Worm (Caenorhabditis elegans) whole organism, midembryonic: ENCODE results near the gene nhr-93.

Experiments used
- T22C8.4 ChIP-seq: fragments of 200-800 bp; sonication (Bioruptor generic); IDR thresholded peaks from 2 replicates; pipeline ENCODE4 v1.3.6; 2022; ENCODE audit warnings: missing genetic modification characterization, missing compliant biosample characterization
- cog-1 ChIP-seq: sonication (generic microtip); optimal IDR thresholded peaks from 2 replicates; lab custom pipeline; 2016; ENCODE audit warnings: missing genetic modification characterization, missing compliant biosample characterization
- flt-1 ChIP-seq: fragments of 200-800 bp; sonication (Bioruptor generic); IDR thresholded peaks from 2 replicates; pipeline ENCODE4 v1.3.6; 2022; ENCODE audit warnings: missing genetic modification characterization, missing compliant biosample characterization
- klf-2 ChIP-seq: fragments of 200-800 bp; sonication (Bioruptor generic); conservative IDR thresholded peaks from 2 replicates; pipeline ENCODE4 v1.3.6; 2022; ENCODE audit warnings: missing genetic modification reagents, missing genetic modification characterization, missing compliant biosample characterization
- med-1 ChIP-seq: sonication (generic microtip); optimal IDR thresholded peaks from 2 replicates; lab custom pipeline; 2017; ENCODE audit warnings: missing genetic modification characterization, mild to moderate bottlenecking, missing compliant biosample characterization, antibody characterized with exemption, missing genetic modification reagents; ENCODE audit not compliant: insufficient read depth
- ref-1 ChIP-seq: fragments of 200-800 bp; sonication (Bioruptor generic); conservative IDR thresholded peaks from 2 replicates; pipeline ENCODE4 v1.3.6; 2022; ENCODE audit warnings: missing genetic modification reagents, missing genetic modification characterization, missing compliant biosample characterization
- tab-1 ChIP-seq: fragments of 200-800 bp; sonication (Bioruptor generic); IDR thresholded peaks from 2 replicates; pipeline ENCODE4 v1.3.6; 2022; ENCODE audit warnings: missing genetic modification characterization, missing compliant biosample characterization
- ztf-23 ChIP-seq: fragments of 200-800 bp; sonication (Bioruptor generic); IDR thresholded peaks from 2 replicates; pipeline ENCODE4 v1.3.6; 2022; ENCODE audit warnings: missing genetic modification reagents, missing genetic modification characterization, missing compliant biosample characterization
- ztf-29 ChIP-seq: fragments of 200-800 bp; sonication (Bioruptor generic); IDR thresholded peaks from 2 replicates; pipeline ENCODE4 v1.3.6; 2022; ENCODE audit warnings: missing genetic modification reagents, missing genetic modification characterization, missing compliant biosample characterization

Gene nhr-93

ce11 chrV:3505745-3506144 is 32.5 kb downstream of the nhr-93 start:
- TF ChIP-seq med-1 (GFP tag; lab: Kevin White, UChicago) (no peak), ztf-29 (GFP tag; lab: Robert Waterston, UW) (no peak), ztf-23 (no peak), flt-1 (no peak), ref-1 (GFP tag; lab: Robert Waterston, UW) (no peak), klf-2 (GFP tag; lab: Robert Waterston, UW) (no peak), cog-1 (tag; lab: Kevin White, UChicago) (no peak), tab-1 (GFP tag; lab: Robert Waterston, UW) (no peak), T22C8.4 (GFP tag; lab: Robert Waterston, UW) (no peak)

- TF ChIP-seq med-1 (GFP tag; lab: Kevin White, UChicago), result no peak
- no peak for TF ChIP-seq ztf-29 (GFP tag; lab: Robert Waterston, UW)
- TF ChIP-seq flt-1, result no peak
- no peak for TF ChIP-seq cog-1 (tag; lab: Kevin White, UChicago)
- TF ChIP-seq klf-2 (GFP tag; lab: Robert Waterston, UW), result no peak
- no peak for TF ChIP-seq T22C8.4 (GFP tag; lab: Robert Waterston, UW)
- TF ChIP-seq ztf-23, result no peak
- no peak for TF ChIP-seq ref-1 (GFP tag; lab: Robert Waterston, UW)
- no peak for TF ChIP-seq tab-1 (GFP tag; lab: Robert Waterston, UW)
Observed at ce11 chrV:3502038-3502437, 36.2 kb downstream of the nhr-93 start, which contains the start of the genes C07G3.8 and C07G3.10. TSS of gene C07G3.8 (minus strand) at chrV:3502138. TSS of gene C07G3.10 (plus strand) at chrV:3502307.

- no peak for TF ChIP-seq ztf-23
- no peak for TF ChIP-seq ztf-29 (GFP tag; lab: Robert Waterston, UW)
- no peak for TF ChIP-seq ref-1 (GFP tag; lab: Robert Waterston, UW)
- TF ChIP-seq tab-1 (GFP tag; lab: Robert Waterston, UW), result no peak
- TF ChIP-seq cog-1 (tag; lab: Kevin White, UChicago), result no peak
- TF ChIP-seq med-1 (GFP tag; lab: Kevin White, UChicago), result no peak
- no peak for TF ChIP-seq flt-1
- TF ChIP-seq T22C8.4 (GFP tag; lab: Robert Waterston, UW), result no peak
- no peak for TF ChIP-seq klf-2 (GFP tag; lab: Robert Waterston, UW)
Observed at ce11 chrV:3496880-3497279, 41.3 kb downstream of the nhr-93 start, which contains the start of gene C07G3.15. TSS of gene C07G3.15 (minus strand) at chrV:3496980.

- TF ChIP-seq T22C8.4 (GFP tag; lab: Robert Waterston, UW), result no peak
Observed at ce11 chrV:3490435-3490834, 47.8 kb downstream of the nhr-93 start, which contains the start of gene srbc-36. TSS of gene srbc-36 (minus strand) at chrV:3490535.

- TF ChIP-seq klf-2 (GFP tag; lab: Robert Waterston, UW) (no peak), tab-1 (GFP tag; lab: Robert Waterston, UW) (no peak), ztf-29 (GFP tag; lab: Robert Waterston, UW) (no peak), ref-1 (GFP tag; lab: Robert Waterston, UW) (no peak), cog-1 (tag; lab: Kevin White, UChicago) (no peak), med-1 (GFP tag; lab: Kevin White, UChicago) (no peak), T22C8.4 (GFP tag; lab: Robert Waterston, UW) (no peak), ztf-23 (no peak), flt-1 (no peak)
Observed at ce11 chrV:3486857-3487256, 51.4 kb downstream of the nhr-93 start, which contains the start of gene srbc-32. TSS of gene srbc-32 (minus strand) at chrV:3486957.
